Worm (Caenorhabditis elegans) whole organism, early embryonic: ENCODE results near the gene R160.4.

Experiments
- F13C5.2 ChIP-seq: sonication (generic microtip); optimal IDR thresholded peaks from 2 replicates; lab custom pipeline; 2017; ENCODE audit warnings: mild to moderate bottlenecking, missing genetic modification characterization, inconsistent platforms, missing compliant biosample characterization
- ama-1 ChIP-seq: fragments of 150-350 bp; optimal IDR thresholded peaks from 2 replicates; lab custom pipeline; 2014
- sea-1 ChIP-seq: fragments of 200-800 bp; sonication (Bioruptor generic); conservative IDR thresholded peaks from 2 replicates; pipeline ENCODE4 v1.3.6; 2022; ENCODE audit warnings: missing genetic modification characterization, missing compliant biosample characterization

- TF ChIP-seq ama-1 (no peak), sea-1 (GFP tag; lab: Robert Waterston, UW) (no peak), F13C5.2 (no peak)
These were observed 39.8 kb upstream of the R160.4 start for ce11 chrX:4408466-4408865.
